Fruit fly (Drosophila melanogaster): ENCODE results near the gene CG9265.

CG9265 gene

dm6 chr2L:21039569-21040159 is 31.6 kb downstream of the CG9265 start (continued):
- TF ChIP-seq al (GFP tag; IDR thresholded peaks at IDR 0.05) = no peak
- no peak for TF ChIP-seq Atf-2 (GFP tag; optimal IDR thresholded peaks at IDR 0.05)
- TF ChIP-seq tin (GFP tag; optimal IDR thresholded peaks at IDR 0.05) = no peak
- TF ChIP-seq Ptx1 (GFP tag; IDR thresholded peaks at IDR 0.05) = no peak
- no peak for TF ChIP-seq sens-2 (GFP tag; IDR thresholded peaks at IDR 0.05)
- TF ChIP-seq CG17802 (tag; optimal IDR thresholded peaks at IDR 0.05) = no peak
- TF ChIP-seq btn (GFP tag; optimal IDR thresholded peaks at IDR 0.05) = no peak
- TF ChIP-seq CG31365 (tag; optimal IDR thresholded peaks at IDR 0.05) = no peak
- peak; percentile 83 for TF ChIP-seq crol (GFP tag; IDR thresholded peaks at IDR 0.05)
- no peak for TF ChIP-seq CG6683 (GFP tag; optimal IDR thresholded peaks at IDR 0.05)
- no peak for TF ChIP-seq CG14441 (GFP tag; IDR thresholded peaks at IDR 0.05)
- TF ChIP-seq shn (GFP tag; optimal IDR thresholded peaks at IDR 0.05) = no peak
- no peak for TF ChIP-seq CG17568 (GFP tag; optimal IDR thresholded peaks at IDR 0.05)
- peak; percentile 72 for TF ChIP-seq CG15479 (GFP tag; optimal IDR thresholded peaks at IDR 0.05)
- TF ChIP-seq bcd (GFP tag; optimal IDR thresholded peaks at IDR 0.05) = no peak
- peak; percentile 28 for TF ChIP-seq grn (GFP tag; optimal IDR thresholded peaks at IDR 0.05)
- TF ChIP-seq sqz (GFP tag; optimal IDR thresholded peaks at IDR 0.05) = peak; percentile 55
- no peak for TF ChIP-seq CG13624 (GFP tag; optimal IDR thresholded peaks at IDR 0.05)
- TF ChIP-seq Elba2 (GFP tag; optimal IDR thresholded peaks at IDR 0.05) = no peak
- 0 out of 2 replicates have a peak, but pooled peaks have one; percentile 33 for TF ChIP-seq CG11696 (GFP tag; IDR thresholded peaks at IDR 0.05)
- TF ChIP-seq pzg (GFP tag; optimal IDR thresholded peaks at IDR 0.05) = no peak
- no peak for TF ChIP-seq CG17829 (tag; optimal IDR thresholded peaks at IDR 0.05)
- TF ChIP-seq CG11093 (GFP tag; IDR thresholded peaks at IDR 0.05) = no peak
- TF ChIP-seq CG3726 (GFP tag; IDR thresholded peaks at IDR 0.05) = no peak
- TF ChIP-seq CG4730 (GFP tag; IDR thresholded peaks at IDR 0.05) = no peak
- 0 out of 2 replicates have a peak, but pooled peaks have one; percentile 28 for TF ChIP-seq CG4360 (GFP tag; IDR thresholded peaks at IDR 0.05)
- TF ChIP-seq ci (GFP tag; IDR thresholded peaks at IDR 0.05) = 0 out of 3 replicates have a peak, but pooled peaks have one; percentile 6
- TF ChIP-seq Bteb2 (GFP tag; optimal IDR thresholded peaks at IDR 0.05) = no peak
- TF ChIP-seq ase (GFP tag; IDR thresholded peaks at IDR 0.05) = no peak
- TF ChIP-seq CG10274 (GFP tag; optimal IDR thresholded peaks at IDR 0.05) = no peak

- TF ChIP-seq tio (GFP tag; optimal IDR thresholded peaks at IDR 0.05) (peak; percentile 61), CG30403 (GFP tag; optimal IDR thresholded peaks at IDR 0.05) (peak; percentile 70), ato (GFP tag; IDR thresholded peaks at IDR 0.05; ENCODE audit: partially characterized antibody) (no peak), Sox100B (GFP tag; optimal IDR thresholded peaks at IDR 0.05) (peak; percentile 43), run (tag; optimal IDR thresholded peaks at IDR 0.05) (no peak), caup (GFP tag; optimal IDR thresholded peaks at IDR 0.05; ENCODE audit: severe bottlenecking) (peak; percentile 55), CG3995 (GFP tag; optimal IDR thresholded peaks at IDR 0.05) (no peak), sima (GFP tag; optimal IDR thresholded peaks at IDR 0.05) (peak; percentile 4), CG6683 (GFP tag; optimal IDR thresholded peaks at IDR 0.05) (peak; percentile 4), bbx (GFP tag; IDR thresholded peaks at IDR 0.05; ENCODE audit: partially characterized antibody) (no peak), CG2116 (GFP tag; optimal IDR thresholded peaks at IDR 0.05) (no peak), CG14860 (GFP tag; IDR thresholded peaks at IDR 0.05; ENCODE audit: partially characterized antibody) (no peak), CkIIα-i1 (GFP tag; IDR thresholded peaks at IDR 0.05) (no peak), CG11398 (GFP tag; optimal IDR thresholded peaks at IDR 0.05) (peak; percentile 33), CG15696 (tag; optimal IDR thresholded peaks at IDR 0.05) (peak; percentile 27), CG15601 (tag; optimal IDR thresholded peaks at IDR 0.05) (no peak), CG33213 (GFP tag; optimal IDR thresholded peaks at IDR 0.05) (peak; percentile 28), oc (tag; optimal IDR thresholded peaks at IDR 0.05) (peak; percentile 52), CG31388 (GFP tag; optimal IDR thresholded peaks at IDR 0.05) (no peak), grn (GFP tag; optimal IDR thresholded peaks at IDR 0.05) (no peak), lbe (GFP tag; optimal IDR thresholded peaks at IDR 0.05) (no peak), Optix (GFP tag; IDR thresholded peaks at IDR 0.05) (0 out of 3 replicates have a peak, but pooled peaks have one; percentile 29), cato (GFP tag; optimal IDR thresholded peaks at IDR 0.05; ENCODE audit: borderline replicate concordance) (no peak), CG5245 (GFP tag; optimal IDR thresholded peaks at IDR 0.05) (peak; percentile 13)
These were observed 32.6 kb downstream of the CG9265 start for dm6 chr2L:21038723-21039122.

Measured in whole organism, embryonic.